Worm (Caenorhabditis elegans): Measurements from ENCODE around the gene F21G4.6.

DNA sequence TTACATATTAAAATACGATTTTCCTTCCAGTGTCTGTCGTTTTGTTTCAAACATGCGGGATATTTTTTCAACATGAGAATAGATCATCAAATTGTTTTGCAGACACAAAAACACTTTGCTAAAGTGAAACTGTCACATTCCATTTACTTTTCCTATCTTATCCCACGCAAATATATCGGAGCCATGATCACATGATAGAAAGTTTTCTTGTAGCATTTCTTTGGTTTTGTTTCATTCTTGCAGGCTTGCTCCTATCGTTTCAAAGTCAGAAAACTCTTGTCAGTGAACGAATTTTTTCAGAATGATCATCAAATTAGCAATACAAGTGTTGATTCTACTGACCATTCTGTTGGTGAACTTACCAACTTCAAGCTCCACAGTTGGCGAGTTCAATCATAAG lies 4.0 kb upstream of the F21G4.6 start, which contains the start of gene C17G1.2:
- TF ChIP-seq elt-1 (tag; optimal IDR thresholded peaks at IDR 0.05; ENCODE audit: borderline replicate concordance, insufficient read depth) (no peak), nhr-2 (tag; optimal IDR thresholded peaks at IDR 0.05) (no peak), ceh-83 (GFP tag; optimal IDR thresholded peaks at IDR 0.05) (no peak), drap-1 (GFP tag; optimal IDR thresholded peaks at IDR 0.05) (no peak), pha-4 (tag; optimal IDR thresholded peaks at IDR 0.05) (no peak), nhr-237 (tag; optimal IDR thresholded peaks at IDR 0.05) (no peak), mls-2 (tag; optimal IDR thresholded peaks at IDR 0.05) (no peak), unc-62 (GFP tag; optimal IDR thresholded peaks at IDR 0.05) (no peak), lin-13 (tag; optimal IDR thresholded peaks at IDR 0.05) (no peak), blmp-1 (tag; optimal IDR thresholded peaks at IDR 0.05) (no peak), snpc-4 (tag; optimal IDR thresholded peaks at IDR 0.05) (no peak), unc-39 (tag; optimal IDR thresholded peaks at IDR 0.05) (no peak), M03D4.4 (tag; optimal IDR thresholded peaks at IDR 0.05) (no peak), nhr-12 (tag; optimal IDR thresholded peaks at IDR 0.05) (no peak)
